Fruit fly (Drosophila melanogaster) whole organism, embryonic: Measurements from ENCODE around the gene CG7810.
A peak's percentile ranks its signal among the peaks of the same experiment; 100 is the strongest.

Experiments used
- ATbp ChIP-seq: fragments of 200-800 bp; sonication (Bioruptor generic); optimal IDR thresholded peaks from 2 replicates; lab custom pipeline; 2017; ENCODE audit warnings: missing biosample characterization, mild to moderate bottlenecking, missing genetic modification characterization, missing genetic modification reagents
- Asciz ChIP-seq: fragments of 200-800 bp; sonication (Bioruptor generic); optimal IDR thresholded peaks from 2 replicates; lab custom pipeline; 2017; ENCODE audit warnings: missing biosample characterization, mild to moderate bottlenecking, missing genetic modification characterization, missing genetic modification reagents
- BtbVII ChIP-seq: fragments of 200-800 bp; sonication (Bioruptor generic); optimal IDR thresholded peaks from 3 replicates; lab custom pipeline; 2017; ENCODE audit warnings: missing biosample characterization, mild to moderate bottlenecking, missing genetic modification characterization
- CG11085 ChIP-seq: fragments of 200-800 bp; sonication (Bioruptor generic); IDR thresholded peaks from 2 replicates; pipeline ENCODE4 v1.3.6; 2022; ENCODE audit warnings: missing biosample characterization, missing genetic modification characterization
- CG11456 ChIP-seq: fragments of 200-800 bp; sonication (Bioruptor generic); IDR thresholded peaks from 3 replicates; pipeline ENCODE4 v1.3.6; 2022; ENCODE audit warnings: missing biosample characterization, missing genetic modification characterization
- CG11560 ChIP-seq: fragments of 200-800 bp; sonication (Bioruptor generic); IDR thresholded peaks from 3 replicates; pipeline ENCODE4 v1.3.6; 2022; ENCODE audit warnings: missing biosample characterization, missing genetic modification characterization
- CG16813 ChIP-seq: fragments of 200-800 bp; sonication (Bioruptor generic); IDR thresholded peaks from 3 replicates; pipeline ENCODE4 v1.3.6; 2022; ENCODE audit warnings: missing biosample characterization, missing genetic modification characterization; ENCODE audit not compliant: partially characterized antibody
- CG17328 ChIP-seq: fragments of 200-800 bp; sonication (Bioruptor generic); IDR thresholded peaks from 2 replicates; pipeline ENCODE4 v1.3.6; 2022; ENCODE audit warnings: missing biosample characterization, missing genetic modification characterization
- CG31388 ChIP-seq: fragments of 200-800 bp; sonication (Bioruptor generic); optimal IDR thresholded peaks from 2 replicates; lab custom pipeline; 2016; ENCODE audit warnings: missing biosample characterization, missing genetic modification characterization
- CG3847 ChIP-seq: fragments of 200-800 bp; sonication (Bioruptor generic); IDR thresholded peaks from 2 replicates; pipeline ENCODE4 v1.3.6; 2022; ENCODE audit warnings: missing biosample characterization, missing genetic modification characterization
- CG4328 ChIP-seq: fragments of 200-800 bp; sonication (Bioruptor generic); optimal IDR thresholded peaks from 3 replicates; lab custom pipeline; 2017; ENCODE audit warnings: missing biosample characterization, missing genetic modification reagents, missing genetic modification characterization
- CG4424 ChIP-seq: fragments of 200-800 bp; sonication (Bioruptor generic); optimal IDR thresholded peaks from 3 replicates; lab custom pipeline; 2016; ENCODE audit warnings: missing biosample characterization, missing genetic modification characterization
- CG6272 ChIP-seq: fragments of 200-800 bp; sonication (Bioruptor generic); IDR thresholded peaks from 2 replicates; pipeline ENCODE4 v1.3.6; 2022; ENCODE audit warnings: missing biosample characterization, missing genetic modification characterization
- CG6854 ChIP-seq: fragments of 200-800 bp; sonication (Bioruptor generic); optimal IDR thresholded peaks from 3 replicates; lab custom pipeline; 2017; ENCODE audit warnings: missing biosample characterization, mild to moderate bottlenecking, missing genetic modification characterization
- CG8089 ChIP-seq: fragments of 200-800 bp; sonication (Bioruptor generic); optimal IDR thresholded peaks from 3 replicates; lab custom pipeline; 2016; ENCODE audit warnings: missing biosample characterization, missing genetic modification characterization
- CG8944 ChIP-seq: fragments of 200-800 bp; sonication (Bioruptor generic); optimal IDR thresholded peaks from 3 replicates; lab custom pipeline; 2016; ENCODE audit warnings: missing biosample characterization, missing genetic modification characterization
- CG9437 ChIP-seq: fragments of 200-800 bp; sonication (Bioruptor generic); optimal IDR thresholded peaks from 2 replicates; lab custom pipeline; 2018; ENCODE audit warnings: missing biosample characterization, mild to moderate bottlenecking, missing genetic modification characterization
- Dek ChIP-seq: fragments of 200-800 bp; sonication (Bioruptor generic); optimal IDR thresholded peaks from 3 replicates; lab custom pipeline; 2019; ENCODE audit warnings: missing biosample characterization, mild to moderate bottlenecking, missing genetic modification characterization, moderate library complexity
- Dref ChIP-seq: fragments of 200-800 bp; sonication (Bioruptor generic); IDR thresholded peaks from 2 replicates; pipeline ENCODE4 v1.3.6; 2022; ENCODE audit warnings: missing biosample characterization, missing genetic modification characterization
- Fer1 ChIP-seq: fragments of 200-800 bp; sonication (Bioruptor generic); optimal IDR thresholded peaks from 2 replicates; lab custom pipeline; 2017; ENCODE audit warnings: missing biosample characterization, mild to moderate bottlenecking, missing genetic modification characterization
- H15 ChIP-seq: fragments of 200-800 bp; sonication (Bioruptor generic); IDR thresholded peaks from 3 replicates; pipeline ENCODE4 v1.3.6; 2022; ENCODE audit warnings: missing biosample characterization, missing genetic modification characterization
- HLH54F ChIP-seq: fragments of 200-800 bp; sonication (Bioruptor generic); optimal IDR thresholded peaks from 3 replicates; lab custom pipeline; 2016; ENCODE audit warnings: missing biosample characterization, missing genetic modification characterization
- HmgD ChIP-seq: fragments of 200-800 bp; sonication (Bioruptor generic); optimal IDR thresholded peaks from 3 replicates; lab custom pipeline; 2016; ENCODE audit warnings: missing biosample characterization, missing genetic modification characterization
- NC2β ChIP-seq: fragments of 200-800 bp; sonication (Bioruptor generic); optimal IDR thresholded peaks from 2 replicates; lab custom pipeline; 2016; ENCODE audit warnings: missing biosample characterization, missing genetic modification characterization
- Nf-YA ChIP-seq: fragments of 200-800 bp; sonication (Bioruptor generic); IDR thresholded peaks from 2 replicates; pipeline ENCODE4 v1.3.6; 2022; ENCODE audit warnings: missing biosample characterization, missing genetic modification characterization
- Nf-YC ChIP-seq: fragments of 200-800 bp; optimal IDR thresholded peaks from 3 replicates; lab custom pipeline; 2019; ENCODE audit warnings: missing biosample characterization, mild to moderate bottlenecking, missing genetic modification characterization, moderate library complexity
- Opbp ChIP-seq: fragments of 200-800 bp; sonication (Bioruptor generic); IDR thresholded peaks from 3 replicates; pipeline ENCODE4 v1.3.6; 2022; ENCODE audit warnings: missing biosample characterization, missing genetic modification characterization; ENCODE audit not compliant: partially characterized antibody
- Taf1 ChIP-seq: fragments of 200-800 bp; sonication (Bioruptor generic); IDR thresholded peaks from 2 replicates; pipeline ENCODE4 v1.3.6; 2022; ENCODE audit warnings: missing biosample characterization, missing genetic modification characterization
- Vsx1 ChIP-seq: fragments of 200-800 bp; sonication (Bioruptor generic); optimal IDR thresholded peaks from 2 replicates; lab custom pipeline; 2017; ENCODE audit warnings: missing biosample characterization, mild to moderate bottlenecking, missing genetic modification characterization, missing genetic modification reagents
- ab ChIP-seq: fragments of 200-800 bp; sonication (Bioruptor generic); optimal IDR thresholded peaks from 2 replicates; lab custom pipeline; 2016; ENCODE audit warnings: missing biosample characterization, missing genetic modification characterization
- bab2 ChIP-seq: fragments of 200-800 bp; sonication (Bioruptor generic); optimal IDR thresholded peaks from 2 replicates; lab custom pipeline; 2016; ENCODE audit warnings: missing biosample characterization, missing genetic modification characterization
- bcd ChIP-seq: fragments of 200-800 bp; sonication (Bioruptor generic); optimal IDR thresholded peaks from 2 replicates; lab custom pipeline; 2017; ENCODE audit warnings: missing biosample characterization, mild to moderate bottlenecking, missing genetic modification characterization
- danr ChIP-seq: fragments of 200-800 bp; sonication (Bioruptor generic); IDR thresholded peaks from 2 replicates; pipeline ENCODE4 v1.3.6; 2022; ENCODE audit warnings: missing biosample characterization, missing genetic modification characterization
- fu2 ChIP-seq: fragments of 200-800 bp; sonication (Bioruptor generic); optimal IDR thresholded peaks from 2 replicates; lab custom pipeline; 2016; ENCODE audit warnings: missing biosample characterization, missing genetic modification characterization
- grau ChIP-seq: fragments of 200-800 bp; optimal IDR thresholded peaks from 3 replicates; lab custom pipeline; 2019; ENCODE audit warnings: missing biosample characterization, mild to moderate bottlenecking, missing genetic modification characterization, moderate library complexity
- grn ChIP-seq: fragments of 200-800 bp; sonication (Bioruptor generic); optimal IDR thresholded peaks from 3 replicates; lab custom pipeline; 2017; ENCODE audit warnings: missing biosample characterization, missing genetic modification characterization
- h ChIP-seq: fragments of >200 bp; optimal IDR thresholded peaks from 2 replicates; lab custom pipeline; 2017
- hbn ChIP-seq: fragments of 200-800 bp; sonication (Bioruptor generic); IDR thresholded peaks from 2 replicates; pipeline ENCODE4 v1.3.6; 2022; ENCODE audit warnings: missing biosample characterization, missing genetic modification characterization; ENCODE audit not compliant: partially characterized antibody
- hth ChIP-seq: fragments of >200 bp; optimal IDR thresholded peaks from 2 replicates; lab custom pipeline; 2017; ENCODE audit warnings: inconsistent platforms
- jumu ChIP-seq: fragments of 200-800 bp; sonication (Bioruptor generic); optimal IDR thresholded peaks from 3 replicates; lab custom pipeline; 2016; ENCODE audit warnings: missing biosample characterization, missing genetic modification characterization
- lab ChIP-seq: fragments of 200-800 bp; sonication (Bioruptor generic); optimal IDR thresholded peaks from 3 replicates; lab custom pipeline; 2017; ENCODE audit warnings: missing biosample characterization, missing genetic modification characterization, mild to moderate bottlenecking, moderate library complexity, missing genetic modification reagents
- maf-S ChIP-seq: fragments of 200-800 bp; sonication (Bioruptor generic); optimal IDR thresholded peaks from 2 replicates; lab custom pipeline; 2016; ENCODE audit warnings: missing biosample characterization, missing genetic modification characterization
- mam ChIP-seq: fragments of 200-800 bp; sonication (Bioruptor generic); optimal IDR thresholded peaks from 3 replicates; lab custom pipeline; 2016; ENCODE audit warnings: missing biosample characterization, missing genetic modification characterization
- p53 ChIP-seq: fragments of 200-800 bp; sonication (Bioruptor generic); optimal IDR thresholded peaks from 2 replicates; lab custom pipeline; 2016; ENCODE audit warnings: missing biosample characterization, missing genetic modification characterization
- pita ChIP-seq: fragments of 200-800 bp; sonication (Bioruptor generic); optimal IDR thresholded peaks from 2 replicates; lab custom pipeline; 2017; ENCODE audit warnings: missing biosample characterization, mild to moderate bottlenecking, missing genetic modification characterization
- pnt ChIP-seq: fragments of 200-800 bp; sonication (Bioruptor generic); optimal IDR thresholded peaks from 3 replicates; lab custom pipeline; 2016; ENCODE audit warnings: missing biosample characterization, missing genetic modification characterization
- pum ChIP-seq: fragments of 200-800 bp; sonication (Bioruptor generic); optimal IDR thresholded peaks from 2 replicates; lab custom pipeline; 2016; ENCODE audit warnings: missing biosample characterization, missing genetic modification characterization
- shn ChIP-seq: fragments of 200-800 bp; sonication (Bioruptor generic); optimal IDR thresholded peaks from 3 replicates; lab custom pipeline; 2016; ENCODE audit warnings: missing biosample characterization, missing genetic modification characterization
- slou ChIP-seq: fragments of 200-800 bp; sonication (Bioruptor generic); optimal IDR thresholded peaks from 3 replicates; lab custom pipeline; 2016; ENCODE audit warnings: missing biosample characterization, missing genetic modification characterization
- trem ChIP-seq: fragments of 200-800 bp; optimal IDR thresholded peaks from 3 replicates; lab custom pipeline; 2019; ENCODE audit warnings: missing biosample characterization, mild to moderate bottlenecking, missing genetic modification characterization, moderate library complexity
- zf30C ChIP-seq: fragments of 200-800 bp; sonication (Bioruptor generic); optimal IDR thresholded peaks from 3 replicates; lab custom pipeline; 2018; ENCODE audit warnings: missing biosample characterization, mild to moderate bottlenecking, missing genetic modification characterization

The CG7810 gene

DNA sequence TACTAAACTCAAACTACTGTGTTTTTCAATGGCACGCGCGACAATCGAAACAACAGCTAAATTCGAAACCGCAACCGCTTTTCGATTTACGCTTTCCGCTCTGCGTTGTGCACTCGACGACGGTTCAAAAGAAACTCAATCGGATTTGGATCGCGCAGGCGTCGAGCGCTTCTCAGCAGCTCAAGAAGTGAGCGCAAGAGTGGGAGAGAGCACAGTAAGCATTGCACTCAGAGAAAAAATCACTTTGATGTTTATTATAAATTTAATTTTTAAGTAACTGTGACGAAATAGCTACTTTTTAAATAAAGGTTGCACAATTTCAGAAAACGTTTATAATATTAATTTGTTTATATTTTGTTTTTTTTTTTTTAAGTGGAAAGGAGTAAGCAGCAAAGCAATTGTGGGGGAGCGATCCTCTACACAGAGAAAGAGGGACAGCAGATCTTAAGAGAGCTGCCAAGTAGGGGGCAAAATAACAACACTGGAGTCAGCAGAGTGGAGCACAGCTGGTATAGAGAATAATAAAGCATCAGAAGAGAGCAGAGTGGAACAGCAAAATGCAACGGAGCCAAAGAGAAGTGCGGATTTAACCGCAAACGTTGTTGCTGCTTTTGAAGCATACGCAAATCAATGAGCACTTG is 33.3 kb downstream of the CG7810 start (continued):
- TF ChIP-seq zf30C (GFP tag; lab: Kevin White, UChicago) (peak; percentile 98), jumu (GFP tag; lab: Kevin White, UChicago) (peak; percentile 73), hth (no peak), p53 (GFP tag; lab: Kevin White, UChicago) (no peak), Nf-YA (GFP tag; lab: Robert Waterston, UW) (peak; percentile 96), HmgD (GFP tag; lab: Kevin White, UChicago) (peak; percentile 2), H15 (peak; percentile 98), CG31388 (GFP tag; lab: Kevin White, UChicago) (peak; percentile 95), NC2β (peak; percentile 94), BtbVII (GFP tag; lab: Kevin White, UChicago) (peak; percentile 97), pita (no peak), slou (peak; percentile 94), shn (GFP tag; lab: Kevin White, UChicago) (peak; percentile 65), CG3847 (GFP tag; lab: Robert Waterston, UW) (peak; percentile 97), grn (GFP tag; lab: Kevin White, UChicago) (peak; percentile 86), lab (peak; percentile 98), Nf-YC (tag; lab: Kevin White, UChicago) (peak; percentile 73), maf-S (peak; percentile 86), HLH54F (GFP tag; lab: Kevin White, UChicago) (peak; percentile 80), bcd (peak; percentile 97), ATbp (peak; percentile 98), grau (tag; lab: Kevin White, UChicago) (peak; percentile 93), hbn (GFP tag; lab: Robert Waterston, UW) (no peak), ab (GFP tag; lab: Kevin White, UChicago) (no peak), CG4424 (GFP tag; lab: Kevin White, UChicago) (peak; percentile 99), Opbp (GFP tag; lab: Robert Waterston, UW) (0 out of 3 replicates have a peak, but pooled peaks have one; percentile 44), CG11560 (tag; lab: Robert Waterston, UW) (peak; percentile 89), Dref (GFP tag; lab: Robert Waterston, UW) (no peak), danr (GFP tag; lab: Robert Waterston, UW) (peak; percentile 98), bab2 (GFP tag; lab: Kevin White, UChicago) (peak; percentile 95), trem (peak; percentile 94), CG16813 (GFP tag; lab: Robert Waterston, UW) (no peak), CG11085 (GFP tag; lab: Robert Waterston, UW) (peak; percentile 93), mam (GFP tag; lab: Kevin White, UChicago) (peak; percentile 87), pnt (peak; percentile 85), CG4328 (peak; percentile 91), Vsx1 (peak; percentile 95), CG11456 (GFP tag; lab: Robert Waterston, UW) (peak; percentile 96), CG9437 (GFP tag; lab: Kevin White, UChicago) (peak; percentile 93), CG6854 (GFP tag; lab: Kevin White, UChicago) (peak; percentile 93), CG8089 (GFP tag; lab: Kevin White, UChicago) (peak; percentile 91), fu2 (GFP tag; lab: Kevin White, UChicago) (peak; percentile 72), Fer1 (peak; percentile 98), pum (GFP tag; lab: Kevin White, UChicago) (peak; percentile 0), Asciz (GFP tag; lab: Kevin White, UChicago) (peak; percentile 98), Taf1 (GFP tag; lab: Robert Waterston, UW) (peak; percentile 92), CG8944 (GFP tag; lab: Kevin White, UChicago) (peak; percentile 80), CG17328 (GFP tag; lab: Robert Waterston, UW) (peak; percentile 100), h (lab: Kevin White, UChicago) (no peak), CG6272 (GFP tag; lab: Robert Waterston, UW) (peak; percentile 95), Dek (tag; lab: Kevin White, UChicago) (peak; percentile 96)
